Fruit fly (Drosophila melanogaster): ENCODE data around the gene Roc1a.

Roc1a gene

DNA sequence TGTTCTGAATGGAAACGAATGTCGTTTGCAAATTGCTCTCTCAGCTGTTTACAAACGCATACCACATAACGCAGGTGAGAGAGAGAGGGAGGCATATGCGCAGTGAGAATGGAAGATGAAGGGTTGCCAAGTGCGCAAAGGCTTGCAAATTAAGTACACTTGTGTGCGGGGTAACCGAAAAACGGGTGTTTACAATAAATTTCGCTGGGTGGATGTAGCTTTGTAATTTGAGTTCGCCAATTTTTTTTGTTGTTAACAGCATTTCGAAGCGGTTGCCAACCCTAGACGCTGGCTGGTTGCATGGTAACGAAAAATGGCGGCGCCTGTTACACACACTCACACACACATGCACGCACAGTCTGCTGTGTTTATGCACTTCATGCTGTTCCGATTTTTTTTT is 7.8 kb downstream of the Roc1a start (continued):
- peak; percentile 91 for TF ChIP-seq CG2712 (tag; optimal IDR thresholded peaks at IDR 0.05)
- peak; percentile 92 for TF ChIP-seq bab2 (GFP tag; optimal IDR thresholded peaks at IDR 0.05)
- TF ChIP-seq CG11560 (tag; IDR thresholded peaks at IDR 0.05) = peak; percentile 85
- TF ChIP-seq CG10979 (tag; optimal IDR thresholded peaks at IDR 0.05) = peak; percentile 92
- peak; percentile 96 for TF ChIP-seq CG32772 (GFP tag; IDR thresholded peaks at IDR 0.05)
- TF ChIP-seq Myb (GFP tag; optimal IDR thresholded peaks at IDR 0.05) = peak; percentile 74
- peak; percentile 92 for TF ChIP-seq Dad (GFP tag; optimal IDR thresholded peaks at IDR 0.05)
- TF ChIP-seq fru (optimal IDR thresholded peaks at IDR 0.05) = no peak
- TF ChIP-seq CG7786 (GFP tag; optimal IDR thresholded peaks at IDR 0.05) = peak; percentile 96
- no peak for TF ChIP-seq br (optimal IDR thresholded peaks at IDR 0.05)
- TF ChIP-seq CG8478 (optimal IDR thresholded peaks at IDR 0.05) = no peak
- peak; percentile 94 for TF ChIP-seq CG12391 (tag; optimal IDR thresholded peaks at IDR 0.05)
- peak; percentile 92 for TF ChIP-seq kni (GFP tag; optimal IDR thresholded peaks at IDR 0.05)
- peak; percentile 96 for TF ChIP-seq lilli (GFP tag; optimal IDR thresholded peaks at IDR 0.05)
- peak; percentile 91; the same call in 2 of the 3 replicates for TF ChIP-seq sr (GFP tag; IDR thresholded peaks at IDR 0.05)
- peak; percentile 96 for TF ChIP-seq tin (GFP tag; optimal IDR thresholded peaks at IDR 0.05)
- TF ChIP-seq CG11696 (GFP tag; IDR thresholded peaks at IDR 0.05) = peak; percentile 88
- TF ChIP-seq Spps (tag; optimal IDR thresholded peaks at IDR 0.05) = peak; percentile 81
- TF ChIP-seq PHDP (tag; optimal IDR thresholded peaks at IDR 0.05) = peak; percentile 96
- peak; percentile 91 for TF ChIP-seq Hey (tag; optimal IDR thresholded peaks at IDR 0.05)
- peak; percentile 96 for TF ChIP-seq CG11247 (GFP tag; IDR thresholded peaks at IDR 0.05)
- peak; percentile 8 for TF ChIP-seq Dp (GFP tag; optimal IDR thresholded peaks at IDR 0.05)
- no peak for TF ChIP-seq cg (GFP tag; optimal IDR thresholded peaks at IDR 0.05)
- TF ChIP-seq CG1647 (GFP tag; optimal IDR thresholded peaks at IDR 0.05) = peak; percentile 92
- TF ChIP-seq dpn (GFP tag; optimal IDR thresholded peaks at IDR 0.05) = peak; percentile 96
- peak; percentile 71 for TF ChIP-seq Ets97D (GFP tag; optimal IDR thresholded peaks at IDR 0.05)
- TF ChIP-seq kay (GFP tag; optimal IDR thresholded peaks at IDR 0.05) = peak; percentile 75
- TF ChIP-seq CG31388 (GFP tag; optimal IDR thresholded peaks at IDR 0.05) = peak; percentile 80
- TF ChIP-seq CG18764 (GFP tag; optimal IDR thresholded peaks at IDR 0.05) = peak; percentile 96
- peak; percentile 95 for TF ChIP-seq her (GFP tag; optimal IDR thresholded peaks at IDR 0.05)
- TF ChIP-seq z (GFP tag; IDR thresholded peaks at IDR 0.05) = 0 out of 3 replicates have a peak, but pooled peaks have one; percentile 53
- peak; percentile 90 for TF ChIP-seq cato (GFP tag; optimal IDR thresholded peaks at IDR 0.05; ENCODE audit: borderline replicate concordance)
- peak; percentile 89 for TF ChIP-seq CG6272 (GFP tag; IDR thresholded peaks at IDR 0.05)
- TF ChIP-seq CG8281 (tag; optimal IDR thresholded peaks at IDR 0.05) = peak; percentile 79
- TF ChIP-seq CG13894 (tag; optimal IDR thresholded peaks at IDR 0.05) = peak; percentile 93
- no peak for TF ChIP-seq Doc3 (GFP tag; IDR thresholded peaks at IDR 0.05; ENCODE audit: partially characterized antibody)
- TF ChIP-seq Asciz (GFP tag; optimal IDR thresholded peaks at IDR 0.05) = peak; percentile 94
- peak; percentile 96 for TF ChIP-seq sisA (GFP tag; IDR thresholded peaks at IDR 0.05)
- TF ChIP-seq Hr3 (GFP tag; optimal IDR thresholded peaks at IDR 0.05) = peak; percentile 88
- TF ChIP-seq Fer1 (GFP tag; optimal IDR thresholded peaks at IDR 0.05) = peak; percentile 95
- TF ChIP-seq zfh1 (GFP tag; IDR thresholded peaks at IDR 0.05) = peak; percentile 98
- peak; percentile 96 for TF ChIP-seq CG7839 (tag; optimal IDR thresholded peaks at IDR 0.05)
- TF ChIP-seq sob (GFP tag; IDR thresholded peaks at IDR 0.05) = peak; percentile 96
- TF ChIP-seq unpg (GFP tag; optimal IDR thresholded peaks at IDR 0.05) = peak; percentile 96
- TF ChIP-seq CG5245 (GFP tag; optimal IDR thresholded peaks at IDR 0.05) = peak; percentile 95
- TF ChIP-seq CG4282 (GFP tag; optimal IDR thresholded peaks at IDR 0.05) = peak; percentile 85
- TF ChIP-seq pb (GFP tag; optimal IDR thresholded peaks at IDR 0.05) = peak; percentile 94
- peak; percentile 93 for TF ChIP-seq CG8089 (GFP tag; optimal IDR thresholded peaks at IDR 0.05)
- TF ChIP-seq ash1 (GFP tag; optimal IDR thresholded peaks at IDR 0.05) = peak; percentile 86
- peak; percentile 96 for TF ChIP-seq lmd (GFP tag; IDR thresholded peaks at IDR 0.05)
- TF ChIP-seq nerfin-2 (GFP tag; IDR thresholded peaks at IDR 0.05; ENCODE audit: partially characterized antibody) = no peak
- no peak for TF ChIP-seq unc-4 (GFP tag; IDR thresholded peaks at IDR 0.05; ENCODE audit: partially characterized antibody)
